Worm (Caenorhabditis elegans) whole organism, L4 larva: ENCODE data around the gene C16H3.3.

Experiments used
- D1046.2 ChIP-seq: fragments of 200-800 bp; sonication (Bioruptor generic); IDR thresholded peaks from 2 replicates; pipeline ENCODE4 v1.3.6; 2022; ENCODE audit warnings: missing genetic modification characterization, missing compliant biosample characterization
- F10B5.3 ChIP-seq: sonication (generic microtip); optimal IDR thresholded peaks from 2 replicates; lab custom pipeline; 2016; ENCODE audit warnings: mild to moderate bottlenecking, missing genetic modification characterization, missing compliant biosample characterization
- F44E2.7 ChIP-seq: fragments of 200-800 bp; sonication (Bioruptor generic); IDR thresholded peaks from 2 replicates; pipeline ENCODE4 v2.1.2; 2022; ENCODE audit warnings: missing genetic modification characterization, missing compliant biosample characterization
- R02D3.7 ChIP-seq: fragments of 150-350 bp; sonication (generic microtip); optimal IDR thresholded peaks from 3 replicates; lab custom pipeline; 2014; ENCODE audit warnings: missing biosample characterization, missing genetic modification characterization
- T26A8.4 ChIP-seq: fragments of 200-800 bp; sonication (Bioruptor generic); IDR thresholded peaks from 2 replicates; pipeline ENCODE4 v1.3.6; 2022; ENCODE audit warnings: missing genetic modification characterization, missing compliant biosample characterization
- Y5F2A.4 ChIP-seq: fragments of 200-800 bp; sonication (Bioruptor generic); optimal IDR thresholded peaks from 2 replicates; lab custom pipeline; 2018; ENCODE audit warnings: mild to moderate bottlenecking, missing genetic modification characterization, missing compliant biosample characterization
- ZK337.2 ChIP-seq: fragments of 200-800 bp; sonication (Bioruptor generic); IDR thresholded peaks from 2 replicates; pipeline ENCODE4 v1.3.6; 2022; ENCODE audit warnings: missing genetic modification reagents, missing genetic modification characterization, missing compliant biosample characterization
- ZK546.5 ChIP-seq, 2 experiments: sonication (generic microtip); optimal IDR thresholded peaks; 2 replicates each; lab custom pipeline; 2017; ENCODE audit warnings: missing biosample characterization in 2 of 2, missing genetic modification characterization in 2 of 2
- aha-1 ChIP-seq: fragments of 150-350 bp; peaks from one replicate; lab custom pipeline; 2014; ENCODE audit warnings: missing biosample characterization, missing genetic modification characterization
- ama-1 ChIP-seq: fragments of 150-350 bp; optimal IDR thresholded peaks from 2 replicates; lab custom pipeline; 2014; ENCODE audit warnings: inconsistent platforms, mixed read lengths
- ceh-44 ChIP-seq: fragments of 200-800 bp; sonication (Bioruptor generic); IDR thresholded peaks from 2 replicates; pipeline ENCODE4 v1.3.6; 2022; ENCODE audit warnings: missing genetic modification reagents, missing genetic modification characterization, missing compliant biosample characterization
- ceh-82 ChIP-seq: sonication (generic microtip); optimal IDR thresholded peaks from 2 replicates; lab custom pipeline; 2017; ENCODE audit warnings: missing biosample characterization, missing genetic modification characterization
- cey-2 ChIP-seq: sonication (generic microtip); optimal IDR thresholded peaks from 3 replicates; lab custom pipeline; 2017; ENCODE audit warnings: missing genetic modification characterization, mild to moderate bottlenecking, missing compliant biosample characterization, antibody characterized with exemption, borderline replicate concordance; ENCODE audit not compliant: insufficient read depth
- daf-12 ChIP-seq: fragments of 150-350 bp; optimal IDR thresholded peaks from 2 replicates; lab custom pipeline; 2014; ENCODE audit warnings: missing biosample characterization, missing genetic modification reagents, missing genetic modification characterization
- daf-16 ChIP-seq, 3 experiments: sonication (generic microtip); optimal IDR thresholded peaks; 2 replicates each; lab custom pipeline; 2016 to 2017; ENCODE audit warnings: missing genetic modification characterization in 3 of 3, missing genetic modification reagents in 3 of 3, mild to moderate bottlenecking in 2 of 3, missing compliant biosample characterization in 2 of 3, missing biosample characterization in 1 of 3, moderate library complexity in 1 of 3
- daf-19 ChIP-seq: fragments of 200-800 bp; sonication (Bioruptor generic); conservative IDR thresholded peaks from 2 replicates; pipeline ENCODE4 v1.3.6; 2022; ENCODE audit warnings: missing genetic modification characterization, missing compliant biosample characterization
- dmd-6 ChIP-seq: fragments of 200-800 bp; sonication (Bioruptor generic); IDR thresholded peaks from 2 replicates; pipeline ENCODE4 v1.3.6; 2022; ENCODE audit warnings: missing genetic modification reagents, missing genetic modification characterization, missing compliant biosample characterization
- dmd-9 ChIP-seq: fragments of 200-800 bp; sonication (Bioruptor generic); IDR thresholded peaks from 2 replicates; pipeline ENCODE4 v1.3.6; 2022; ENCODE audit warnings: missing genetic modification reagents, missing genetic modification characterization, missing compliant biosample characterization
- duxl-1 ChIP-seq: sonication (generic microtip); optimal IDR thresholded peaks from 2 replicates; lab custom pipeline; 2016; ENCODE audit warnings: mild to moderate bottlenecking, missing genetic modification characterization, moderate library complexity, missing compliant biosample characterization; ENCODE audit not compliant: poor library complexity
- dve-1 ChIP-seq: sonication (generic microtip); optimal IDR thresholded peaks from 2 replicates; lab custom pipeline; 2017; ENCODE audit warnings: antibody characterized with exemption, mild to moderate bottlenecking, missing genetic modification characterization, missing compliant biosample characterization; ENCODE audit not compliant: insufficient read depth
- fkh-10 ChIP-seq: fragments of 150-350 bp; optimal IDR thresholded peaks from 2 replicates; lab custom pipeline; 2014; ENCODE audit warnings: missing biosample characterization, missing genetic modification reagents, missing genetic modification characterization
- gei-8 ChIP-seq: fragments of 200-800 bp; sonication (Bioruptor generic); optimal IDR thresholded peaks from 2 replicates; lab custom pipeline; 2018; ENCODE audit warnings: mild to moderate bottlenecking, missing genetic modification characterization, missing compliant biosample characterization
- jun-1 ChIP-seq: fragments of 150-350 bp; optimal IDR thresholded peaks from 2 replicates; lab custom pipeline; 2014; ENCODE audit warnings: missing biosample characterization, missing genetic modification reagents, missing genetic modification characterization
- lin-13 ChIP-seq: fragments of 150-350 bp; optimal IDR thresholded peaks from 2 replicates; lab custom pipeline; 2014; ENCODE audit warnings: missing biosample characterization, missing genetic modification reagents, missing genetic modification characterization
- lin-15B ChIP-seq: fragments of 150-350 bp; sonication (generic microtip); optimal IDR thresholded peaks from 3 replicates; lab custom pipeline; 2014; ENCODE audit warnings: missing biosample characterization, missing genetic modification characterization
- lin-39 ChIP-seq: fragments of 150-350 bp; optimal IDR thresholded peaks from 2 replicates; lab custom pipeline; 2014; ENCODE audit warnings: missing biosample characterization, missing genetic modification reagents, missing genetic modification characterization
- madf-9 ChIP-seq: fragments of 200-800 bp; sonication (Bioruptor generic); conservative IDR thresholded peaks from 2 replicates; pipeline ENCODE4 v1.3.6; 2022; ENCODE audit warnings: missing genetic modification reagents, missing genetic modification characterization, missing compliant biosample characterization
- mdl-1 ChIP-seq, 2 experiments: fragments of 150-350 bp in 1 of 2; sonication (generic microtip) in 1 of 2; optimal IDR thresholded peaks; 2 replicates each; lab custom pipeline; 2014 to 2017; ENCODE audit warnings: missing biosample characterization in 2 of 2, missing genetic modification characterization in 2 of 2
- mes-2 ChIP-seq: sonication (generic microtip); optimal IDR thresholded peaks from 2 replicates; lab custom pipeline; 2016; ENCODE audit warnings: missing genotype, mild to moderate bottlenecking, missing genetic modification characterization, missing compliant biosample characterization; ENCODE audit not compliant: poor library complexity, severe bottlenecking
- mxl-2 ChIP-seq: fragments of 200-800 bp; sonication (Bioruptor generic); conservative IDR thresholded peaks from 2 replicates; pipeline ENCODE4 v1.3.6; 2022; ENCODE audit warnings: missing genetic modification reagents, missing genetic modification characterization, missing compliant biosample characterization
- mxl-3 ChIP-seq: fragments of 200-800 bp; sonication (Bioruptor generic); optimal IDR thresholded peaks from 2 replicates; lab custom pipeline; 2018; ENCODE audit warnings: mild to moderate bottlenecking, missing genetic modification characterization, missing compliant biosample characterization
- nhr-11 ChIP-seq: fragments of 150-350 bp; optimal IDR thresholded peaks from 2 replicates; lab custom pipeline; 2014; ENCODE audit warnings: missing biosample characterization, missing genetic modification characterization
- nhr-111 ChIP-seq: fragments of 200-800 bp; sonication (Bioruptor generic); optimal IDR thresholded peaks from 2 replicates; lab custom pipeline; 2018; ENCODE audit warnings: mild to moderate bottlenecking, missing genetic modification characterization, missing compliant biosample characterization
- nhr-237 ChIP-seq: sonication (generic microtip); optimal IDR thresholded peaks from 2 replicates; lab custom pipeline; 2017; ENCODE audit warnings: missing biosample characterization, missing genetic modification characterization
- nhr-25 ChIP-seq: sonication (generic microtip); optimal IDR thresholded peaks from 2 replicates; lab custom pipeline; 2017; ENCODE audit warnings: missing genetic modification characterization, mild to moderate bottlenecking, missing compliant biosample characterization, antibody characterized with exemption, moderate library complexity, borderline replicate concordance; ENCODE audit not compliant: insufficient read depth
- nhr-41 ChIP-seq: fragments of 200-800 bp; sonication (Bioruptor generic); IDR thresholded peaks from 2 replicates; pipeline ENCODE4 v1.3.6; 2022; ENCODE audit warnings: missing genetic modification reagents, missing genetic modification characterization, missing compliant biosample characterization
- nhr-77 ChIP-seq: fragments of 150-350 bp; optimal IDR thresholded peaks from 2 replicates; lab custom pipeline; 2014; ENCODE audit warnings: missing biosample characterization, missing genetic modification characterization
- pha-4 ChIP-seq, 2 experiments: fragments of 150-350 bp in 1 of 2; fragments of 200-800 bp in 1 of 2; sonication (Bioruptor generic) in 1 of 2; IDR thresholded peaks in 1 of 2; optimal IDR thresholded peaks in 1 of 2; 2 replicates each; pipeline versions ENCODE4 v1.3.6 to Lab custom; 2014 to 2022; ENCODE audit warnings: missing genetic modification characterization in 2 of 2, missing genetic modification reagents in 2 of 2, missing biosample characterization in 1 of 2, missing compliant biosample characterization in 1 of 2
- php-3 ChIP-seq: fragments of 200-800 bp; sonication (Bioruptor generic); IDR thresholded peaks from 2 replicates; pipeline ENCODE4 v1.3.6; 2022; ENCODE audit warnings: missing genetic modification reagents, missing genetic modification characterization, missing compliant biosample characterization
- pqm-1 ChIP-seq: sonication (generic microtip); optimal IDR thresholded peaks from 2 replicates; lab custom pipeline; 2017; ENCODE audit warnings: missing biosample characterization, missing genetic modification characterization
- rbr-2 ChIP-seq: sonication (generic microtip); optimal IDR thresholded peaks from 2 replicates; lab custom pipeline; 2016; ENCODE audit warnings: missing genotype, missing genetic modification characterization, missing compliant biosample characterization
- saeg-2 ChIP-seq: fragments of 200-800 bp; sonication (Bioruptor generic); IDR thresholded peaks from 2 replicates; pipeline ENCODE4 v1.3.6; 2022; ENCODE audit warnings: missing genetic modification reagents, missing genetic modification characterization, missing compliant biosample characterization
- skn-1 ChIP-seq: fragments of 150-350 bp; optimal IDR thresholded peaks from 2 replicates; lab custom pipeline; 2014; ENCODE audit warnings: missing biosample characterization, missing genetic modification characterization
- tra-1 ChIP-seq: fragments of 200-800 bp; sonication (Bioruptor generic); IDR thresholded peaks from 2 replicates; pipeline ENCODE4 v1.3.6; 2022; ENCODE audit warnings: missing genetic modification reagents, missing genetic modification characterization, missing compliant biosample characterization
- unc-130 ChIP-seq: sonication (generic microtip); optimal IDR thresholded peaks from 2 replicates; lab custom pipeline; 2016; ENCODE audit warnings: missing genetic modification reagents, missing genetic modification characterization, missing compliant biosample characterization
- unc-39 ChIP-seq: sonication (generic microtip); optimal IDR thresholded peaks from 2 replicates; lab custom pipeline; 2017; ENCODE audit warnings: missing biosample characterization, missing genetic modification characterization
- vab-7 ChIP-seq: fragments of 200-800 bp; sonication (Bioruptor generic); IDR thresholded peaks from 2 replicates; pipeline ENCODE4 v1.3.6; 2022; ENCODE audit warnings: missing genetic modification reagents, missing genetic modification characterization, missing compliant biosample characterization
- zip-2 ChIP-seq: fragments of 150-350 bp; optimal IDR thresholded peaks from 2 replicates; lab custom pipeline; 2014; ENCODE audit warnings: missing biosample characterization, missing genetic modification characterization
- ztf-11 ChIP-seq: fragments of 150-350 bp; optimal IDR thresholded peaks from 2 replicates; lab custom pipeline; 2014; ENCODE audit warnings: missing biosample characterization, missing genetic modification characterization

C16H3.3 gene

DNA sequence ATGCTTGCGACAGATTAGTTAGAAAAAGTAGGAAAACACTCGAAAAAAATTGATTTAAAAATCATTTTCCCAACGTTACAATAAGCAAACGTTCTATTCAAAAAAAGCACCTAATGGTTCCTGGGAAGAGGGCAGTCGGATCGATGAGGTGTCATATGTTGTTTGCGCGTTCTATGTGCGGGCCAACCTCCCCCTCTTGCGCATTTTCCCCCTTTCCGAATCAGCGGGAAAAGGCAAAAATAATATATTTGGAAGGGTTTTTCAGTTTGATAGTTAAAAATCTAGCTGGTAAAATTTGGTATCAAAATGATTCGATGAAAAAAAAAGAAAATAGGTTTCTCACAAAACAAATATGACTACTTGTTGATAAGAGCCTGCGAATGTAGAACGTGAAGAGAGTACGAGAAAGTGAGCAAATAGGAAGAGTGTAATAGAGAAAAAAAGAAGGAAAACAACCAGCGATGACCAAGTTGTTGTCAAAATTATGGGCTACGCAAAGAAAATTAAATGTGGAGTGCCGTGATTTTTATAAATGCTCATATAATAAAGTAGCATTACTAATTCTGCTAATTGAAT is 646 bp upstream of the C16H3.3 start (continued):
- TF ChIP-seq rbr-2 (tag; lab: Kevin White, UChicago) (peak; percentile 77), mes-2 (tag; lab: Kevin White, UChicago) (peak; percentile 61), zip-2 (no peak), tra-1 (GFP tag; lab: Robert Waterston, UW) (no peak), nhr-25 (tag; lab: Kevin White, UChicago) (peak; percentile 21), fkh-10 (peak; percentile 37), unc-39 (tag; lab: Kevin White, UChicago) (no peak), jun-1 (tag; lab: Kevin White, UChicago) (no peak), ceh-44 (GFP tag; lab: Robert Waterston, UW) (no peak)

DNA sequence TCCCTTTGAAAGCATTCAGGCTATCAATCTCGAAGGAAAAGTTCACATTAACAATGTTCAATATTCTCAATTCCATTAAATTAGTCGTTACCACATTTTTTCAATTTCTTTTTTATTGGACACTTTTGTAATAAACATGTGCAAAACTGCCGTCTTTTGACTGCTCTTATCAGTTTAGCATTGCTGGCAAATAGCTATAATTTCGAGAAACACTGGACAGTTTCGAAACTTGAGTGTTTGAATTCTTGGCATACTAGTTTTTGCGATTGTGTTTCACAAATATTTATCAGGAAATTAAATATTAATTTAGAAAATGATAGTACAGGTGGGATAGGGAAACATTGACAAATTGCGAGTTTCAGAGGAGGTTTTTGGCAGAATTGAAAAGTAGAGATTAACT is 8.5 kb downstream of the C16H3.3 start:
- TF ChIP-seq nhr-237 (tag; lab: Kevin White, UChicago): no peak
- TF ChIP-seq dmd-6: peak; percentile 55
- TF ChIP-seq dve-1 (tag; lab: Kevin White, UChicago): peak; percentile 57
- TF ChIP-seq F44E2.7: no peak
- no peak for TF ChIP-seq ztf-11 (tag; lab: Kevin White, UChicago)
- no peak for TF ChIP-seq skn-1 (tag; lab: Kevin White, UChicago)
- TF ChIP-seq mxl-3: no peak
- no peak for TF ChIP-seq R02D3.7 (tag; lab: Kevin White, UChicago)
- TF ChIP-seq ama-1 (lab: Kevin White, UChicago): no peak
- TF ChIP-seq lin-13 (GFP tag; lab: Kevin White, UChicago): no peak
- no peak for TF ChIP-seq ceh-82 (tag; lab: Kevin White, UChicago)
- TF ChIP-seq pha-4 (GFP tag; IDR thresholded peaks at IDR 0.05; lab: Robert Waterston, UW): no peak
- TF ChIP-seq pha-4 (tag; optimal IDR thresholded peaks at IDR 0.05; lab: Kevin White, UChicago): no peak
- TF ChIP-seq mxl-2 (GFP tag; lab: Robert Waterston, UW): no peak
- no peak for TF ChIP-seq Y5F2A.4 (GFP tag; lab: Kevin White, UChicago)
- TF ChIP-seq nhr-111 (GFP tag; lab: Kevin White, UChicago): no peak
- no peak for TF ChIP-seq madf-9 (GFP tag; lab: Robert Waterston, UW)
- peak; percentile 58 for TF ChIP-seq nhr-77
- no peak for TF ChIP-seq duxl-1 (tag; lab: Kevin White, UChicago)
- TF ChIP-seq daf-12 (tag; lab: Kevin White, UChicago): no peak
- no peak for TF ChIP-seq ZK546.5 (tag; optimal IDR thresholded peaks at IDR 0.05; lab: Kevin White, UChicago)
- no peak for TF ChIP-seq D1046.2 (GFP tag; lab: Robert Waterston, UW)
- no peak for TF ChIP-seq lin-15B (tag; lab: Kevin White, UChicago)
- TF ChIP-seq dmd-9 (GFP tag; lab: Robert Waterston, UW): no peak
- no peak for TF ChIP-seq gei-8 (GFP tag; lab: Kevin White, UChicago)
- no peak for TF ChIP-seq T26A8.4 (GFP tag; lab: Robert Waterston, UW)
- TF ChIP-seq mdl-1 (tag; optimal IDR thresholded peaks at IDR 0.05; lab: Kevin White, UChicago): peak in 1 of 2 experiments; percentile 5
- TF ChIP-seq nhr-11: no peak
- TF ChIP-seq nhr-41: no peak
- no peak for TF ChIP-seq vab-7 (GFP tag; lab: Robert Waterston, UW)
- TF ChIP-seq php-3 (GFP tag; lab: Robert Waterston, UW): peak; percentile 73
- no peak for TF ChIP-seq unc-130 (GFP tag; lab: Kevin White, UChicago)
- no peak for TF ChIP-seq ZK337.2 (GFP tag; lab: Robert Waterston, UW)
- TF ChIP-seq saeg-2: no peak
- TF ChIP-seq aha-1 (tag; lab: Kevin White, UChicago): peak; percentile 80
- no peak for TF ChIP-seq cey-2 (tag; lab: Kevin White, UChicago)
- no peak for TF ChIP-seq F10B5.3 (tag; lab: Kevin White, UChicago)
- TF ChIP-seq daf-16 (GFP tag; optimal IDR thresholded peaks at IDR 0.05; lab: Kevin White, UChicago): no peak
- peak; percentile 96 for TF ChIP-seq daf-16 (tag; optimal IDR thresholded peaks at IDR 0.05; lab: Kevin White, UChicago)
- TF ChIP-seq pqm-1 (tag; lab: Kevin White, UChicago): peak; percentile 91
- no peak for TF ChIP-seq daf-19 (GFP tag; lab: Robert Waterston, UW)
- no peak for TF ChIP-seq lin-39 (tag; lab: Kevin White, UChicago)
- TF ChIP-seq jun-1 (tag; lab: Kevin White, UChicago): no peak
